Worm (Caenorhabditis elegans): ENCODE data around the gene pcdr-1.

DNA sequence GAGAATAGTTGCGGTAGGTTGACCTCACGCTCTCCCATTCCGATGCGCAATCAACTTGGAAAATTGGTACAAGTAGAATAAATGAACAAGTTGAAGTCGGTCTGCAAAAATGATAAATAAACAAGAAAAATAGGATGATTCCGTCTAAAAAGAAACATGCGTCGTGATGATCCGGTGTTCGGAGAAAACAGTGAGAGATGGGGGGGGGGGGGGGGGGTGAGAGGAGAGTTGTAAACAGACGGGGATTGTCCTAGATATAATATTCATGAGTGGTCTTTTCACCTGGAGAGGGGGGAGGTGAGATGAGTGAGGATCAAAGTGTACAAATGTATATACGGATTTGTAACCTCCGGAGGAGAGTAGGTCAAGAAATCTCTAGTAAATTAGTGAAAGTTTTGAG lies 9.1 kb downstream of the pcdr-1 start, which contains the start of gene F59D12.2:
- TF ChIP-seq him-1 (tag; optimal IDR thresholded peaks at IDR 0.05) (no peak), dao-5 (tag; optimal IDR thresholded peaks at IDR 0.05) (no peak)
